Fruit fly (Drosophila melanogaster): Measurements from ENCODE around the gene CG4884.

CG4884 gene

DNA sequence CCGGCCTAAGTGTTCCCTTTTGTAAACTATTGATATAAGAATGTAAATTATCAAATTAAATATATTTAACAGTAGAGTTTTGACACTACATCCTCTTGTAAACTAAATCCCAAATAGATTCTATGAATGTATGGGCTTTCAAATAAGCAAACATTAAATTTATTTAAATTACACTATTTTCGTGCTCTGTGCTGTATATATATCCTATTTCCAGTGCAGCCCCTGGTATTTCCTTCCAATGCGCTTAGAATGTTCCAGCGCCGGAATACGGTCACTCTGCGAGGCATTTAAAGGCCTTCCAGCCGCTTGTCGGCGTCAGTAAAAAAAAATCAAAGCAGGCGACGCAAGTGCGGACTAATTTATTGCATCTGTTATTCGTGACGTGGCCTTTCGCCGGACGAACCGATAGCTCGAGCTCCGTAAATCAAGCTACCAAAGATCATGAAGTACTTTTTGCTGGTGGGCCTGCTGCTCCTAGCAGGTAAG is 10.6 kb downstream of the CG4884 start, which contains the start of gene Gp93 (continued):
- TF ChIP-seq CG31441 (GFP tag; IDR thresholded peaks at IDR 0.05) = no peak; the same call in 1 of the 2 replicates
- 0 out of 2 replicates have a peak, but pooled peaks have one; percentile 12 for TF ChIP-seq tna (GFP tag; IDR thresholded peaks at IDR 0.05; ENCODE audit: partially characterized antibody)
- no peak for TF ChIP-seq crc (GFP tag; optimal IDR thresholded peaks at IDR 0.05)
- TF ChIP-seq Mes4 (GFP tag; optimal IDR thresholded peaks at IDR 0.05) = no peak
- TF ChIP-seq Nf-YA (GFP tag; IDR thresholded peaks at IDR 0.05) = no peak
- TF ChIP-seq exex (tag; optimal IDR thresholded peaks at IDR 0.05) = peak; percentile 50
- TF ChIP-seq B-H1 (GFP tag; IDR thresholded peaks at IDR 0.05) = peak; percentile 49
- no peak for TF ChIP-seq CG15601 (tag; optimal IDR thresholded peaks at IDR 0.05)
- no peak for TF ChIP-seq pum (GFP tag; optimal IDR thresholded peaks at IDR 0.05)
- TF ChIP-seq sima (GFP tag; optimal IDR thresholded peaks at IDR 0.05) = no peak
- peak; percentile 61 for TF ChIP-seq NFAT (GFP tag; IDR thresholded peaks at IDR 0.05)
- TF ChIP-seq eve (GFP tag; optimal IDR thresholded peaks at IDR 0.05) = no peak
- 0 out of 3 replicates have a peak, but pooled peaks have one; percentile 53 for TF ChIP-seq Mrtf (GFP tag; IDR thresholded peaks at IDR 0.05)
- peak; percentile 18 for TF ChIP-seq Dek (tag; optimal IDR thresholded peaks at IDR 0.05)
- TF ChIP-seq schlank (tag; optimal IDR thresholded peaks at IDR 0.05) = no peak
- TF ChIP-seq CG4282 (GFP tag; optimal IDR thresholded peaks at IDR 0.05) = no peak
- TF ChIP-seq org-1 (GFP tag; optimal IDR thresholded peaks at IDR 0.05) = peak; percentile 2
- no peak for TF ChIP-seq Dfd (GFP tag; optimal IDR thresholded peaks at IDR 0.05)
- peak; percentile 20 for TF ChIP-seq dm (GFP tag; optimal IDR thresholded peaks at IDR 0.05)
- TF ChIP-seq fd64A (GFP tag; optimal IDR thresholded peaks at IDR 0.05) = no peak
- TF ChIP-seq dmrt11E (tag; optimal IDR thresholded peaks at IDR 0.05) = peak; percentile 69
- peak; percentile 73 for TF ChIP-seq vvl (GFP tag; IDR thresholded peaks at IDR 0.05)
- no peak for TF ChIP-seq oc (tag; optimal IDR thresholded peaks at IDR 0.05)
- TF ChIP-seq Vsx1 (GFP tag; optimal IDR thresholded peaks at IDR 0.05) = no peak
- peak; percentile 71 for TF ChIP-seq CG12391 (tag; optimal IDR thresholded peaks at IDR 0.05)
- peak; percentile 59 for TF ChIP-seq NfI (GFP tag; optimal IDR thresholded peaks at IDR 0.05)
- no peak for TF ChIP-seq CG3163 (GFP tag; optimal IDR thresholded peaks at IDR 0.05)
- TF ChIP-seq ap (GFP tag; IDR thresholded peaks at IDR 0.05) = no peak
- TF ChIP-seq B-H2 (GFP tag; optimal IDR thresholded peaks at IDR 0.05) = peak; percentile 22
- peak; percentile 8 for TF ChIP-seq CG10543 (GFP tag; optimal IDR thresholded peaks at IDR 0.05)
- no peak for TF ChIP-seq CG8944 (GFP tag; optimal IDR thresholded peaks at IDR 0.05)
- no peak for TF ChIP-seq CG13624 (GFP tag; optimal IDR thresholded peaks at IDR 0.05)
- no peak for TF ChIP-seq toy (GFP tag; IDR thresholded peaks at IDR 0.05)
- TF ChIP-seq CG11695 (GFP tag; IDR thresholded peaks at IDR 0.05) = 0 out of 3 replicates have a peak, but pooled peaks have one; percentile 15
- peak; percentile 8 for TF ChIP-seq Spps (tag; optimal IDR thresholded peaks at IDR 0.05)
- TF ChIP-seq gt (GFP tag; IDR thresholded peaks at IDR 0.05) = no peak
- TF ChIP-seq CG3847 (GFP tag; IDR thresholded peaks at IDR 0.05) = peak; percentile 49
- no peak for TF ChIP-seq BEAF-32 (GFP tag; optimal IDR thresholded peaks at IDR 0.05)
- TF ChIP-seq lilli (GFP tag; optimal IDR thresholded peaks at IDR 0.05) = peak; percentile 66
- no peak for TF ChIP-seq salm (tag; optimal IDR thresholded peaks at IDR 0.05)
- TF ChIP-seq CG14014 (GFP tag; IDR thresholded peaks at IDR 0.05) = peak; percentile 69
- no peak for TF ChIP-seq Hey (tag; optimal IDR thresholded peaks at IDR 0.05)
- TF ChIP-seq Sox102F (GFP tag; optimal IDR thresholded peaks at IDR 0.05) = no peak
- no peak for TF ChIP-seq CG11723 (GFP tag; optimal IDR thresholded peaks at IDR 0.05)
- no peak for TF ChIP-seq Max (GFP tag; optimal IDR thresholded peaks at IDR 0.05)
- no peak for TF ChIP-seq PHDP (tag; optimal IDR thresholded peaks at IDR 0.05)
- TF ChIP-seq CG12744 (GFP tag; optimal IDR thresholded peaks at IDR 0.05) = no peak
- TF ChIP-seq CG10147 (GFP tag; optimal IDR thresholded peaks at IDR 0.05) = no peak
- no peak for TF ChIP-seq pb (GFP tag; optimal IDR thresholded peaks at IDR 0.05)
- 0 out of 2 replicates have a peak, but pooled peaks have one; percentile 37 for TF ChIP-seq CG1024 (GFP tag; IDR thresholded peaks at IDR 0.05)
- TF ChIP-seq CG10274 (GFP tag; optimal IDR thresholded peaks at IDR 0.05) = no peak
